Worm (Caenorhabditis elegans) whole organism, L4 larva: ENCODE data around the gene mnp-1.

ENCODE experiments used
- D1046.2 ChIP-seq: fragments of 200-800 bp; sonication (Bioruptor generic); IDR thresholded peaks from 2 replicates; pipeline ENCODE4 v1.3.6; 2022; ENCODE audit warnings: missing genetic modification characterization, missing compliant biosample characterization
- F49E8.2 ChIP-seq: sonication (generic microtip); optimal IDR thresholded peaks from 2 replicates; lab custom pipeline; 2016; ENCODE audit warnings: missing compliant biosample characterization, mild to moderate bottlenecking, missing genetic modification characterization, borderline replicate concordance
- T20F7.1 ChIP-seq: fragments of 200-800 bp; sonication (Bioruptor generic); optimal IDR thresholded peaks from 2 replicates; lab custom pipeline; 2018; ENCODE audit warnings: mild to moderate bottlenecking, missing genetic modification characterization, missing compliant biosample characterization
- Y105C5A.15 ChIP-seq: fragments of 200-800 bp; sonication (Bioruptor generic); IDR thresholded peaks from 2 replicates; pipeline ENCODE4 v1.3.6; 2022; ENCODE audit warnings: missing genetic modification characterization, missing compliant biosample characterization
- Y5F2A.4 ChIP-seq: fragments of 200-800 bp; sonication (Bioruptor generic); optimal IDR thresholded peaks from 2 replicates; lab custom pipeline; 2018; ENCODE audit warnings: mild to moderate bottlenecking, missing genetic modification characterization, missing compliant biosample characterization
- ZK337.2 ChIP-seq: fragments of 200-800 bp; sonication (Bioruptor generic); IDR thresholded peaks from 2 replicates; pipeline ENCODE4 v1.3.6; 2022; ENCODE audit warnings: missing genetic modification reagents, missing genetic modification characterization, missing compliant biosample characterization
- aly-2 ChIP-seq: sonication (generic microtip); optimal IDR thresholded peaks from 2 replicates; lab custom pipeline; 2018; ENCODE audit warnings: missing biosample characterization, missing genetic modification characterization
- arid-1 ChIP-seq: fragments of 200-800 bp; sonication (Bioruptor generic); conservative IDR thresholded peaks from 2 replicates; pipeline ENCODE4 v1.3.6; 2022; ENCODE audit warnings: missing genetic modification reagents, missing genetic modification characterization, missing compliant biosample characterization
- ceh-20 ChIP-seq: fragments of 200-800 bp; sonication (Bioruptor generic); IDR thresholded peaks from 2 replicates; pipeline ENCODE4 v1.3.6; 2022; ENCODE audit warnings: missing genetic modification reagents, missing genetic modification characterization, missing compliant biosample characterization
- ceh-28 ChIP-seq: fragments of 150-350 bp; optimal IDR thresholded peaks from 2 replicates; lab custom pipeline; 2014; ENCODE audit warnings: missing biosample characterization, missing genetic modification reagents, missing genetic modification characterization
- ces-1 ChIP-seq: fragments of 150-350 bp; sonication (generic microtip); optimal IDR thresholded peaks from 4 replicates; lab custom pipeline; 2014; ENCODE audit warnings: missing biosample characterization, missing genetic modification reagents, missing genetic modification characterization
- ctbp-1 ChIP-seq: fragments of 200-800 bp; sonication (Bioruptor generic); IDR thresholded peaks from 2 replicates; pipeline ENCODE4 v1.3.6; 2022; ENCODE audit warnings: missing genetic modification reagents, missing genetic modification characterization, missing compliant biosample characterization
- daf-12 ChIP-seq: fragments of 150-350 bp; optimal IDR thresholded peaks from 2 replicates; lab custom pipeline; 2014; ENCODE audit warnings: missing biosample characterization, missing genetic modification reagents, missing genetic modification characterization
- daf-19 ChIP-seq: fragments of 200-800 bp; sonication (Bioruptor generic); conservative IDR thresholded peaks from 2 replicates; pipeline ENCODE4 v1.3.6; 2022; ENCODE audit warnings: missing genetic modification characterization, missing compliant biosample characterization
- daf-8 ChIP-seq: fragments of 200-800 bp; sonication (Bioruptor generic); IDR thresholded peaks from 2 replicates; pipeline ENCODE4 v1.3.6; 2022; ENCODE audit warnings: missing genetic modification characterization, missing compliant biosample characterization
- dpl-1 ChIP-seq: fragments of 150-350 bp; optimal IDR thresholded peaks from 2 replicates; lab custom pipeline; 2014; ENCODE audit warnings: missing biosample characterization, missing genetic modification reagents, missing genetic modification characterization
- gei-8 ChIP-seq: fragments of 200-800 bp; sonication (Bioruptor generic); optimal IDR thresholded peaks from 2 replicates; lab custom pipeline; 2018; ENCODE audit warnings: mild to moderate bottlenecking, missing genetic modification characterization, missing compliant biosample characterization
- hlh-11 ChIP-seq: fragments of 200-800 bp; sonication (Bioruptor generic); optimal IDR thresholded peaks from 2 replicates; lab custom pipeline; 2018; ENCODE audit warnings: mild to moderate bottlenecking, missing genetic modification characterization, missing compliant biosample characterization
- lim-7 ChIP-seq: fragments of 200-800 bp; sonication (Bioruptor generic); IDR thresholded peaks from 2 replicates; pipeline ENCODE4 v1.3.6; 2022; ENCODE audit warnings: missing genetic modification characterization, missing compliant biosample characterization
- lin-38 ChIP-seq: fragments of 200-800 bp; sonication (Bioruptor generic); IDR thresholded peaks from 2 replicates; pipeline ENCODE4 v1.3.6; 2022; ENCODE audit warnings: missing genetic modification reagents, missing genetic modification characterization, missing compliant biosample characterization
- lin-39 ChIP-seq: fragments of 150-350 bp; optimal IDR thresholded peaks from 2 replicates; lab custom pipeline; 2014; ENCODE audit warnings: missing biosample characterization, missing genetic modification reagents, missing genetic modification characterization
- lsy-2 ChIP-seq, 2 experiments: fragments of 150-350 bp in 1 of 2; sonication (generic microtip) in 1 of 2; optimal IDR thresholded peaks; 2 replicates each; lab custom pipeline; 2014 to 2017; ENCODE audit warnings: missing biosample characterization in 2 of 2, missing genetic modification characterization in 2 of 2
- madf-5 ChIP-seq, 2 experiments: fragments of 200-800 bp; sonication (Bioruptor generic); IDR thresholded peaks; 2 replicates each; pipeline ENCODE4 v1.3.6; 2022; ENCODE audit warnings: missing compliant biosample characterization in 2 of 2, missing genetic modification characterization in 2 of 2
- mep-1 ChIP-seq: fragments of 150-350 bp; sonication (generic microtip); optimal IDR thresholded peaks from 3 replicates; lab custom pipeline; 2014; ENCODE audit warnings: missing biosample characterization, missing genetic modification characterization
- mes-2 ChIP-seq: sonication (generic microtip); optimal IDR thresholded peaks from 2 replicates; lab custom pipeline; 2016; ENCODE audit warnings: missing genotype, mild to moderate bottlenecking, missing genetic modification characterization, missing compliant biosample characterization; ENCODE audit not compliant: poor library complexity, severe bottlenecking
- mxl-2 ChIP-seq: fragments of 200-800 bp; sonication (Bioruptor generic); conservative IDR thresholded peaks from 2 replicates; pipeline ENCODE4 v1.3.6; 2022; ENCODE audit warnings: missing genetic modification reagents, missing genetic modification characterization, missing compliant biosample characterization
- nhr-102 ChIP-seq: sonication (generic microtip); optimal IDR thresholded peaks from 2 replicates; lab custom pipeline; 2016; ENCODE audit warnings: mild to moderate bottlenecking, missing genetic modification characterization, moderate library complexity, missing compliant biosample characterization
- nhr-77 ChIP-seq: fragments of 150-350 bp; optimal IDR thresholded peaks from 2 replicates; lab custom pipeline; 2014; ENCODE audit warnings: missing biosample characterization, missing genetic modification characterization
- pqm-1 ChIP-seq: sonication (generic microtip); optimal IDR thresholded peaks from 2 replicates; lab custom pipeline; 2017; ENCODE audit warnings: missing biosample characterization, missing genetic modification characterization
- rbr-2 ChIP-seq: sonication (generic microtip); optimal IDR thresholded peaks from 2 replicates; lab custom pipeline; 2016; ENCODE audit warnings: missing genotype, missing genetic modification characterization, missing compliant biosample characterization
- sdz-12 ChIP-seq: fragments of 200-800 bp; sonication (Bioruptor generic); optimal IDR thresholded peaks from 2 replicates; lab custom pipeline; 2018; ENCODE audit warnings: mild to moderate bottlenecking, missing genetic modification characterization, missing compliant biosample characterization
- set-16 ChIP-seq: fragments of 200-800 bp; sonication (Bioruptor generic); IDR thresholded peaks from 2 replicates; pipeline ENCODE4 v1.3.6; 2022; ENCODE audit warnings: missing genetic modification reagents, missing genetic modification characterization, missing compliant biosample characterization
- snpc-4 ChIP-seq: fragments of 150-350 bp; optimal IDR thresholded peaks from 2 replicates; lab custom pipeline; 2014; ENCODE audit warnings: missing biosample characterization, missing genetic modification characterization
- spr-3 ChIP-seq: fragments of 200-800 bp; sonication (Bioruptor generic); optimal IDR thresholded peaks from 2 replicates; lab custom pipeline; 2018; ENCODE audit warnings: mild to moderate bottlenecking, missing genetic modification characterization, missing compliant biosample characterization
- zag-1 ChIP-seq: fragments of 150-350 bp; optimal IDR thresholded peaks from 2 replicates; lab custom pipeline; 2014; ENCODE audit warnings: missing biosample characterization, missing genetic modification characterization
- zip-2 ChIP-seq: fragments of 150-350 bp; optimal IDR thresholded peaks from 2 replicates; lab custom pipeline; 2014; ENCODE audit warnings: missing biosample characterization, missing genetic modification characterization
- ztf-11 ChIP-seq: fragments of 150-350 bp; optimal IDR thresholded peaks from 2 replicates; lab custom pipeline; 2014; ENCODE audit warnings: missing biosample characterization, missing genetic modification characterization

The mnp-1 gene

DNA sequence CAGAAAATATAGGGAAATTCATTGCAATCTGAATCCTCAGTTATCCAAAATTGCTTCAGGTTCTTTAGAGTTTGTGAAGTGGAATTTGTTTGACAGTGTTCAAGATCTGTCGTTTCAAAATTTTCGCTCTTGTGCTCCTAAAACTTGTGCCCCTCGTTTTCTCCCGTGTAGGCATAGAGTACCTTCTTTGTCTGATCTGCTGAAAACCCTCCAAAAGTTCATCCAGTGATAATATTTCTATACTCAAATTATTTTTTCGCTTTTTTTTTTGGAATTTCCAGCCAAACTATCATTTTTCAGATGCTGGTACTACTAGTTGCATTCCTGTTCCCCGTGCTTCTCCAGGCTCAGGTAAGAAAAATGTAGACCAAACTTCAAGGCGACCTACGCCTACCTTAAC lies 38.1 kb downstream of the mnp-1 start, which contains the start of gene R07E5.4:
Gene R07E5.4 (plus strand): TSS at position 301 of the 400 bp plus-strand sequence.
- TF ChIP-seq set-16 (no peak), gei-8 (GFP tag; lab: Kevin White, UChicago) (no peak), spr-3 (GFP tag; lab: Kevin White, UChicago) (no peak), arid-1 (GFP tag; lab: Robert Waterston, UW) (no peak), daf-19 (no peak), daf-8 (no peak), T20F7.1 (GFP tag; lab: Kevin White, UChicago) (no peak), lin-39 (tag; lab: Kevin White, UChicago) (no peak), lim-7 (no peak), zag-1 (tag; lab: Kevin White, UChicago) (no peak), rbr-2 (tag; lab: Kevin White, UChicago) (no peak), mep-1 (tag; lab: Kevin White, UChicago) (no peak), nhr-102 (tag; lab: Kevin White, UChicago) (no peak), D1046.2 (GFP tag; lab: Robert Waterston, UW) (no peak), Y105C5A.15 (GFP tag; lab: Robert Waterston, UW) (no peak)

ce11 chrIII:4395857-4396256 lies 39.5 kb downstream of the mnp-1 start:
- TF ChIP-seq ztf-11 (tag; lab: Kevin White, UChicago) (no peak), daf-19 (no peak), madf-5 (GFP tag; IDR thresholded peaks at IDR 0.05; lab: Robert Waterston, UW) (no peak), rbr-2 (tag; lab: Kevin White, UChicago) (no peak), lin-38 (GFP tag; lab: Robert Waterston, UW) (no peak), pqm-1 (tag; lab: Kevin White, UChicago) (no peak)

- no peak for TF ChIP-seq ceh-20
- TF ChIP-seq ces-1 = no peak
- TF ChIP-seq snpc-4 (tag; lab: Kevin White, UChicago) = no peak
- no peak for TF ChIP-seq dpl-1 (GFP tag; lab: Kevin White, UChicago)
- no peak for TF ChIP-seq daf-19
- no peak for TF ChIP-seq aly-2 (tag; lab: Kevin White, UChicago)
These were observed 40.7 kb downstream of the mnp-1 start, which contains the start of gene R07E5.5 for ce11 chrIII:4397115-4397514. Gene R07E5.5 (plus strand): TSS chrIII:4397415.

- TF ChIP-seq daf-19 = no peak
- peak; percentile 51 for TF ChIP-seq ceh-28 (tag; lab: Kevin White, UChicago)
- no peak for TF ChIP-seq madf-5 (GFP tag; IDR thresholded peaks at IDR 0.05; lab: Robert Waterston, UW)
- no peak for TF ChIP-seq daf-8
- TF ChIP-seq hlh-11 = no peak
- no peak for TF ChIP-seq ceh-20
- no peak for TF ChIP-seq set-16
These were observed 42.1 kb downstream of the mnp-1 start, which contains the start of gene R07E5.6 for ce11 chrIII:4398463-4398862. Gene R07E5.6 (plus strand): TSS chrIII:4398763.

ce11 chrIII:4401142-4401541 lies 44.7 kb downstream of the mnp-1 start, which contains the start of gene R07E5.15:
Gene R07E5.15 (plus strand): TSS chrIII:4401442.
- no peak for TF ChIP-seq set-16
- no peak for TF ChIP-seq mxl-2
- no peak for TF ChIP-seq F49E8.2 (tag; lab: Kevin White, UChicago)
- TF ChIP-seq nhr-77 (tag; lab: Kevin White, UChicago) = no peak
- no peak for TF ChIP-seq ces-1
- no peak for TF ChIP-seq Y5F2A.4
- no peak for TF ChIP-seq lsy-2 (tag; optimal IDR thresholded peaks at IDR 0.05; lab: Kevin White, UChicago)
- no peak for TF ChIP-seq ctbp-1 (GFP tag; lab: Robert Waterston, UW)
- no peak for TF ChIP-seq dpl-1 (GFP tag; lab: Kevin White, UChicago)
- TF ChIP-seq ZK337.2 (GFP tag; lab: Robert Waterston, UW) = no peak
- TF ChIP-seq nhr-102 (tag; lab: Kevin White, UChicago) = no peak
- TF ChIP-seq mes-2 (tag; lab: Kevin White, UChicago) = no peak
- TF ChIP-seq sdz-12 (GFP tag; lab: Kevin White, UChicago) = no peak
- no peak for TF ChIP-seq daf-12 (tag; lab: Kevin White, UChicago)
- TF ChIP-seq zip-2 (tag; lab: Kevin White, UChicago) = no peak
